Worm (Caenorhabditis elegans): Measurements from ENCODE around the gene tomm-20.

ce11 chrV:12310256-12310655 lies 33.0 kb downstream of the tomm-20 start, which contains the start of gene hpo-30:
- TF ChIP-seq mdl-1 (tag; optimal IDR thresholded peaks at IDR 0.05), result no peak
- no peak for TF ChIP-seq lir-3 (tag; optimal IDR thresholded peaks at IDR 0.05; ENCODE audit: poor library complexity)
- TF ChIP-seq unc-62 (GFP tag; optimal IDR thresholded peaks at IDR 0.05), result no peak
- TF ChIP-seq lin-13 (GFP tag; optimal IDR thresholded peaks at IDR 0.05), result no peak
- no peak for TF ChIP-seq nhr-77 (tag; optimal IDR thresholded peaks at IDR 0.05)
- no peak for TF ChIP-seq snpc-4 (tag; optimal IDR thresholded peaks at IDR 0.05)
- TF ChIP-seq unc-30 (tag; optimal IDR thresholded peaks at IDR 0.05), result no peak

All from whole organism, L1 larva.